Fruit fly (Drosophila melanogaster): ENCODE results near the gene CG2104.

CG2104 gene

DNA sequence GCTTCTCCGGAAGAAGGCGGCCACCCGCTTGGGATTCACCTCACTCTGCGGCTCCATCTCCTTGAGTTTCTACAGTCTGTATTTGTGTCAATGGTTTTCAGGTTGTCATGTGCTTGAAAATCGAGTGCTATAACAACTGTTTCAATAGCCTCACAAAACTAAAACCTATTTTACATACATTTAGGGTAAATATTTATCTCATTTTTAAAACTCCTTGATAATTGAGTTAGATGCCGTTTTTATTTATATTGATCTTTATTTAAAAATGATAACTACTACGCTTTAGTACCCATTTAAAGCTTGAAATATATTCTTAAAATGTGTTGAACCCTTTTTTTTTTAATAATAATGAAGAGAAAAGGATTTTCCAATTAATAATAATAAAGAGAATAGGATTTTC lies at the start of gene CG2104:
Gene CG2104, minus strand, starts transcription at position 101 of the 400 bp plus-strand sequence.
- no peak for TF ChIP-seq CG17801 (GFP tag; optimal IDR thresholded peaks at IDR 0.05; ENCODE audit: partially characterized antibody)

dm6 chr3R:5742278-5743196 lies 49.5 kb upstream of the CG2104 start, which contains the start of the genes Sym and Madm:
Gene Sym (minus strand): TSS chr3R:5742476.
Gene Madm (plus strand): TSS chr3R:5742510.
- peak; percentile 2 for TF ChIP-seq CG17801 (GFP tag; optimal IDR thresholded peaks at IDR 0.05; ENCODE audit: partially characterized antibody)

DNA sequence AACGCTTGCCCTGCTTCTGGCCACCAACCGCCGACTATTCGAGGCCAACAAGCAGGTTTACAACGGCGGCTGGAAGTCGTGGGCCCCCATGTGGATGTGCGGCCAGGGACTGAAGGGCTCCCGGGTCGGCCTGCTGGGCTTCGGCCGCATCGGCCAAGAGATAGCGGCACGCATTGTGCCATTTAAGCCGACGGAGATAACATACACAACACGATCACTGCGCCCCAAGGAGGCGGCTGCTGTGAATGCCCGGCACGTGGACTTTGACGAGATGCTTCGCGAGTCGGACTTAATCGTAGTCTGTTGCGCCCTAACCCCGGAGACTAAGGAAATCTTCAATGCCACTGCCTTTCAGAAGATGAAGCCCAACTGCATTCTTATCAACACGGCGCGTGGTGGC lies 44.2 kb upstream of the CG2104 start:
- no peak for TF ChIP-seq CG17801 (GFP tag; optimal IDR thresholded peaks at IDR 0.05; ENCODE audit: partially characterized antibody)

- peak; percentile 80 for TF ChIP-seq CG17801 (GFP tag; optimal IDR thresholded peaks at IDR 0.05; ENCODE audit: partially characterized antibody)
These were observed 43.3 kb upstream of the CG2104 start, which contains the start of the genes CG2100 and CG1236 for dm6 chr3R:5736305-5736869. Gene CG2100 (minus strand): TSS chr3R:5736355. Gene CG1236 (plus strand): TSS chr3R:5736748.

DNA sequence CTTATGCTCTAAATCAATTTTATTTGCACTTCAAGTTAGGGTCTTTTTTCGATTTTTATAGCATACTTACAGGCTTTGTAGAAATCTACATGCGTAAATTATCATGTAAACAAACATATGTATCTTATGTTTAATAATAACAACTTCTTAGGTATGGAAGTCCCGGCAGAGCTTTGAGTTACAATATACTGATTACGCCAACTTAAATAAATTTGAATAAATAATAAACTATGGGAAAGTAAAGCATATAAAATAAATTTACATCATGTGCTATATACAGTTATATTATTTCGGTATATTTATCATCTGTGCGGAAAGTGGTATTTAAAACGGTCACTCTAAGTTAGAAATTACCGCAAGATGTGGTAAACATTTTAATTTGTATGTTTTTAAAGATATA lies 40.1 kb upstream of the CG2104 start, which contains the start of gene CG1239:
Gene CG1239, plus strand, starts transcription at position 333 of the 400 bp plus-strand sequence.
- no peak for TF ChIP-seq CG17801 (GFP tag; optimal IDR thresholded peaks at IDR 0.05; ENCODE audit: partially characterized antibody)

dm6 chr3R:5727724-5728365 lies 34.8 kb upstream of the CG2104 start:
- TF ChIP-seq CG17801 (GFP tag; optimal IDR thresholded peaks at IDR 0.05; ENCODE audit: partially characterized antibody): no peak

DNA sequence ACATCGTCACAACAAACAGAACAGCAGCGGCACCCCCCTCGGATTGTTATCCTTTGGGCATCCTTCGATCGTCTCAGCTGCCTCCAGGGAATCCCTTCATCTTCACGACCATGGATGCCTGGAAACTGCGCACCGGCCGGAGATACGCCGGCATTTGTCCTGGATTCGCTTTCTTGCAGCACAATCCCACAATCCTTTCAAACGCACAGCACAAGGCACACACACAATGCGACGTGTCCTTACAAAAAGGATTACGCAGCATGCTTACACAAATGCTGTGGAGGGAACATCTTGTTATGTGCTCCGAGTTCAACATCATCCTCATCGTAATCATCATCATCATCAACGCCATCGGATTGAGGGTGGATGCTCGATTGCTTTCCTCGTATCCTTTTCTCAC lies 30.0 kb upstream of the CG2104 start:
- no peak for TF ChIP-seq CG17801 (GFP tag; optimal IDR thresholded peaks at IDR 0.05; ENCODE audit: partially characterized antibody)

- no peak for TF ChIP-seq CG17801 (GFP tag; optimal IDR thresholded peaks at IDR 0.05; ENCODE audit: partially characterized antibody)
These were observed 23.7 kb upstream of the CG2104 start, which contains the start of gene cas for dm6 chr3R:5716755-5717309. Gene cas (minus strand): TSS chr3R:5716805.

DNA sequence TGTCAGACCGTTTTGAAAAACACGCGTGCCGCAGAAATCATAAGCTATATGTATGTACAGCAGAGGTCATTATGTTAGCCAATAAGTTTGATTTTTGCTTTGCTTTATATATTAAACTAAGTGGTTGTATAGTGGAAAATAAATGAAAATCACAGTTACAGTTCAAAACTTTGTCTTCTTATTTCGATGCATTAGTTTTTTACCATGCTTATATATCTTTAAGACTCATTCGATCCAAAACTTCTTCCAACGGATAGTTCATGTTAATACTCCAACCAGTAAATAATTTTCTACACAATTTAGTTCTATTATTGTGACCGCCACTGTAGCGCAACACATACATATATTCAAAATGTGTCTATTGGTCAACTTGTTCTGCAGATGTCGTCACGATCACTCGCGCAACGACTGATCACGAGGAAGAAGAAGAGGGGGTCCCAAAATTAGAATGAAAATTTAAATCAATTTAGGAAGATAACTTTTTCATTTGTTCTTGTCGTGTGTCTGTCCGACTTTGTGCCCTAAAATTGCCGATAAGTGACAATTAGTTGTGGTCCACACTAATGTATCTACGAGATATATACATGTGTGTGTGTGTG lies 12.5 kb upstream of the CG2104 start:
- TF ChIP-seq CG17801 (GFP tag; optimal IDR thresholded peaks at IDR 0.05; ENCODE audit: partially characterized antibody): peak; percentile 54

DNA sequence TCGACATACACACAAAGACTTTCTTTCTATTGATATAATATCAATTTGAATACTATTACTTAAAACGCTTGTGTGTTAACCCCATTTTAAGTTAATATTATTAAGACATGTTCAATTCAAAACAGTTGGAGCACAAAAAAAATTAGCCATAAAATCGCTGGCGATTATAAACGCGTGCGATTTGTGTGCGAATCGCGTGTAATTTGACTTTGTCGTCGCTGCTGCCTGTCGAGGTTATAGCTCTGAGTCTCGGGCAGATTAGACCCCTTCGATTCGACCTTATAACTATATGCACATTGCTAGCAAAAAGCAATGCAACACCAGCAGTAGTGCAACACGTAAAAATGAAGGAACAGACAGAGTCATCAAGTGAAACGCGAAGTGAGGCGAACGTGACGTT lies 11.9 kb upstream of the CG2104 start:
- no peak for TF ChIP-seq CG17801 (GFP tag; optimal IDR thresholded peaks at IDR 0.05; ENCODE audit: partially characterized antibody)

- TF ChIP-seq CG17801 (GFP tag; optimal IDR thresholded peaks at IDR 0.05; ENCODE audit: partially characterized antibody): peak; percentile 11
These were observed 8.0 kb upstream of the CG2104 start for dm6 chr3R:5701104-5701503.

DNA sequence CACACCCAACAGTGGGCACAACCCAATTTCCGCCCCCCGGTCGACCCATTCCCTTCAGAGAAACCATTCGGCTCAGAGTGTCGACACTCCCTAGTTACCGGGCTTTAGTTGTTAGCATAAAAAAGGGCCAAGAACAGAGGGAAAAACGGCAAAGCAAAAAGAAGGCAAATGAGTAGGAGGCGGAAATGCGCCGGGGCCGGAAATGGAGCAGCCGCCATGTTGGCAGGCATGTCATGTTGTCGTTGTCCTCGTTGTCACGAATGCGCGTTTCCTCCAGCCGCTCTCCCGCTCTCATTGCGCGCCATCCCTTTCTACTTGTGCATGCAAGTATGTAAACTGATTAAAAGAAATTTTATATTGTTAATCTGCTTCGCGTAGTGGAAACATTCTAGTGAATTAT lies 3.3 kb upstream of the CG2104 start:
- no peak for TF ChIP-seq CG17801 (GFP tag; optimal IDR thresholded peaks at IDR 0.05; ENCODE audit: partially characterized antibody)

DNA sequence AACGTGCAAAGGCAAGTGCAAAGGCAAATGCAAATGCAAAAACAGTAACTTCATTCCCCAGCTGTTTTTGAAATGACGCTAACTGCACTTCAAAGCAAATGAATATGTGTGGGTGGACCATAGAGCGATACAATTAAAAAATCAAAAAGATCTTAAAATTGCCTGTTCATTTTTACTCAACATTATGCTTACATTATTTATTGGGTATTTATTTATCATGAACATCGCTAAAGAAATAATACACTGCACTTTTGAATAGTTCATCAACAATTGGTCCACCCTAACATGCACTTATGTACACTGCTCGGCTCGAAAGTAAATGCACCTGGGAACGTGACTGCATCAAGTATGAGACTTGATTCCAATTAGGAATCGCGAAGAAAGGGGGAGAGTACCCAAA lies 1.4 kb upstream of the CG2104 start:
- TF ChIP-seq CG17801 (GFP tag; optimal IDR thresholded peaks at IDR 0.05; ENCODE audit: partially characterized antibody): peak; percentile 95

DNA sequence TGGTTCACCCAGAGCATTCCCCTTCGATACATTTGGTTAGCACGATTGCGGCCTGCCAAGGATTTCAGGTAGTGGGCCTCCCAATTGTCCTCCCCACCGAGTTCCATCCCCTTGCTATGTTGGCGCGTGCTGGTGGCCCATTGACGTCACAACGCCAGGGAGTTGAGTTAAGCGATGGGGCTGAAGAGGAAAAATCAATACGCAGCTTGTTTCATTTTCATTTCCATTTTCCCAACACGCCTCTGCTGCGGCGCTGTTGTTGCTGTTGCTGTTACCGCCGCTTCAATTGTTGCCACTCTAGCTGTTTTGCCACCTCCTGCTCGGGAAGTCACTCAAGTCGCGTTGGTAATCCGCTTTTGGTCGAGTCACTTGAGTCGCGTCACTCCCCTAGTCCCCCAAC lies 2.0 kb downstream of the CG2104 start:
- no peak for TF ChIP-seq CG17801 (GFP tag; optimal IDR thresholded peaks at IDR 0.05; ENCODE audit: partially characterized antibody)

dm6 chr3R:5689626-5690025 lies 3.5 kb downstream of the CG2104 start:
- TF ChIP-seq CG17801 (GFP tag; optimal IDR thresholded peaks at IDR 0.05; ENCODE audit: partially characterized antibody): no peak

All from ovary, adult (tissue).